Worm (Caenorhabditis elegans): ENCODE results near the gene F48E3.9.

DNA sequence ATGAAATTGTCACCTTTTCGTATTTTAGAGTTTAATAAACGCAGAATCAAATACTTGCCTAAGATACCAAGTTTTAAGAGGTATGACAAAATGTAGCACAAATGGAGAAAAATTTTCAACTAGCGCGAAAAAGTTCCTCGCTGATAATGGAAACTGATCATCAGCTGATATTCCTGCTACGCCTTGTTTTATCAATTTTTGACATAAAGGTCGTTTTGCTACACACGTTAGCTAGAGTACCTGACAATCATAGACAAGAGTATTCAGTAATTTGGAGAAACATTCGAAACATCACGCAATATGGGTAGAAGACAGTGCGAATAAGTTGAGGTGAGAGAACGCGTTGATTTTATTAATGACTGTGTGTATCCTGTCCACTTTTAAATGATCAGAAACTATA lies 35.1 kb upstream of the F48E3.9 start:
- no peak for TF ChIP-seq nhr-11 (tag; optimal IDR thresholded peaks at IDR 0.05)
- TF ChIP-seq nhr-77 (tag; optimal IDR thresholded peaks at IDR 0.05): peak; percentile 7
- TF ChIP-seq nhr-102 (tag; optimal IDR thresholded peaks at IDR 0.05): no peak
- no peak for TF ChIP-seq attf-4 (tag; optimal IDR thresholded peaks at IDR 0.05)
- TF ChIP-seq unc-62 (GFP tag; optimal IDR thresholded peaks at IDR 0.05 in 1 of 2): no peak
- TF ChIP-seq unc-62 (tag; optimal IDR thresholded peaks at IDR 0.05): no peak
- TF ChIP-seq lin-29 (GFP tag; IDR thresholded peaks at IDR 0.05): no peak
- no peak for TF ChIP-seq dpl-1 (GFP tag; optimal IDR thresholded peaks at IDR 0.05)
- no peak for TF ChIP-seq daf-12 (tag; optimal IDR thresholded peaks at IDR 0.05)
- TF ChIP-seq aly-2 (tag; optimal IDR thresholded peaks at IDR 0.05): no peak
- TF ChIP-seq ceh-44 (GFP tag; IDR thresholded peaks at IDR 0.05): no peak
- TF ChIP-seq ceh-28 (tag; optimal IDR thresholded peaks at IDR 0.05): no peak

Data from whole organism, L4 larva.